Fruit fly (Drosophila melanogaster): ENCODE measurements around the gene RpL35.

Gene RpL35

DNA sequence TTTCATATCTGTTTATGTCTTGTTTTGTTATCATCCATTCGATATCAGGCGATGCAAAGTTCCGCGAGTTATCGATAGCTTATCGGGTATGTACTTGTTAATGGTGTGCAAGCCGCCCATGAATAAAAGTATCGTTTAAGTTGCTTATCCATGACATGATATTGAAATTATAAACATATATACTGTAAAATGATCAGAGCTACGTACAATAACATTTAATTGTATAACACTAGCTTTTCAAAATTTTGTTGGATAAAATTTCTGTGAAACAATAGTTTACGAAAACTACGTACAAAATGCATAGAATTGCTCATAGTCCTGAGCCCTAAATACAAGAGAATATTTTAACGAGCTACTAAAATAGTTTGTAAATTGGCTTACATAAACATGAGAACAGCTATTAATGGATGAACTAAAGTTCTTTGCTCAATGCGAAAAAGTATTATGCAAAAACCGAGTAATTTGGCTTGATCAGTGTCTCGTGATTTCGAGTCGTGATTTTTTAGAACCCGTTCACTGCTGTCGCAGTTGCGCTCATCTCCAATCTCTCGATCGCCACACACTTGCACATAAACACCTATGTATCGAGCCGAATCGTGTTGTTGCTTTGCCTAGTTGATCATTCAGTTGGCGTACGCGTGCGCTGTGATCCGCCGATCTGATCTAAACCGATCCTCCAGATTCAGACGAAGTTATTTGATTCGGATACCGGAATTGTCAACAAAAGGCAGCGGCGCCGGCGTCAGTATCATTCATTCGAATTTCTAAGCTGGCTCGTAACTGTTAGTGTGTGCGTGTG is 17.4 kb downstream of the RpL35 start, which contains the start of the genes PGAP1 and cv (continued):
- TF ChIP-seq fd59A (GFP tag; optimal IDR thresholded peaks at IDR 0.05) (no peak), dac (GFP tag; optimal IDR thresholded peaks at IDR 0.05) (no peak), Sox14 (GFP tag; optimal IDR thresholded peaks at IDR 0.05) (peak; percentile 55), Eip75B (GFP tag; optimal IDR thresholded peaks at IDR 0.05) (no peak), CG10631 (GFP tag; optimal IDR thresholded peaks at IDR 0.05) (peak; percentile 18), net (GFP tag; optimal IDR thresholded peaks at IDR 0.05) (no peak), CG11902 (GFP tag; optimal IDR thresholded peaks at IDR 0.05) (no peak), Hr4 (GFP tag; optimal IDR thresholded peaks at IDR 0.05) (peak; percentile 31), CG11294 (GFP tag; IDR thresholded peaks at IDR 0.05) (no peak)

DNA sequence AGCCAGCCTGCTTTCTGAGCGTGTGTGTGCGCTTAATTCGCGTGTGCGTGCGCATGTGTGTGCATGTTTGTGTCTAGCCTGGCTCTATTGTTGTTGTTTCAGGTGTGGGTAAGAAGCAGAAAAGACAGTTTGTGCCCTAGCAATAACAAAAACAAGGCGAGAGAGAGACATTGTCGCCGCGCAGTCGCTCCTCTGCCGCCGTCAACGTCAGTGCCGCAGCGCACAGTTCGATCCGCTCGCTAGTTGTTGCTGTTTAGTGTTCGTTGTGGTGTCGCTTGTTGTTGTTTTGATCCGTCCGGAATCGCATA is 18.0 kb downstream of the RpL35 start:
- no peak for TF ChIP-seq CG11902 (GFP tag; optimal IDR thresholded peaks at IDR 0.05)
- peak; percentile 42 for TF ChIP-seq fkh (GFP tag; optimal IDR thresholded peaks at IDR 0.05)
- TF ChIP-seq dsx (GFP tag; optimal IDR thresholded peaks at IDR 0.05; ENCODE audit: poor library complexity, severe bottlenecking) = peak; percentile 72
- TF ChIP-seq Smox (GFP tag; optimal IDR thresholded peaks at IDR 0.05) = no peak
- no peak for TF ChIP-seq spab (GFP tag; optimal IDR thresholded peaks at IDR 0.05)

DNA sequence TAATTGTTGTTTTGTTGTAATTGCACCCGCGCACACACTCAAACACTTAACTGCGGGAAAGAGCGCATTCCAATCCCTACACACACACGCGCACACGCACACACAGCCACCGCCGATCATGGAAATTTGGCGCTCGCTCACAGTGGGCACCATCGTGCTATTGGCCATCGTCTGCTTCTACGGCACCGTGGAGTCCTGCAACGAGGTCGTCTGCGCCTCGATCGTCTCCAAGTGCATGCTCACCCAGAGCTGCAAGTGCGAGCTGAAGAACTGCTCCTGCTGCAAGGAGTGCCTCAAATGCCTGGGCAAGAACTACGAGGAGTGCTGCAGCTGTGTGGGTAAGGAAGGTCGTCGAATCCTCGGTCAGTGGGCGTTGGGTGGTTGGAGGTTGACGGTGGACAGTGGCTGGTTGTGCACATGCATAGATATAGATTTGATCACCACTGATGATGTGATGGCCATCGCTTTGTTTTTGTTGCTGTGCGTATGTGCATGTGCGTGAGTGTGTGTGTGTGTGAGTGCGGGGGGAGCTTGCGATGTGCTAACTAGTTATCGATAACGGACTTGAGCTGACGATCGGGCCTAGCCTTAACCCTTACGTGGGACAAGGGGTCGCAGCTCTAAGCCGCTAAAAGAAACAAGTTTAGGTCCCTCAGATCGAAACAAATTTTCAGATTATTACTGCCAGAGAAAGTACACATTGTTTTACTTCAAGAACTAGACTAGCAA is 18.6 kb downstream of the RpL35 start:
- TF ChIP-seq Hr38 (GFP tag; optimal IDR thresholded peaks at IDR 0.05) (no peak), CG11294 (GFP tag; IDR thresholded peaks at IDR 0.05) (no peak), CG6163 (GFP tag; IDR thresholded peaks at IDR 0.05) (no peak), CG6808 (GFP tag; optimal IDR thresholded peaks at IDR 0.05) (peak; percentile 5), CG34406 (GFP tag; optimal IDR thresholded peaks at IDR 0.05) (no peak), achi (GFP tag; optimal IDR thresholded peaks at IDR 0.05) (no peak), spab (GFP tag; optimal IDR thresholded peaks at IDR 0.05) (no peak), pdm3 (GFP tag; optimal IDR thresholded peaks at IDR 0.05) (no peak), Lpt (GFP tag; optimal IDR thresholded peaks at IDR 0.05) (no peak), cyc (GFP tag; optimal IDR thresholded peaks at IDR 0.05) (no peak), CG8119 (GFP tag; IDR thresholded peaks at IDR 0.05) (no peak), acj6 (GFP tag; optimal IDR thresholded peaks at IDR 0.05) (no peak), CG16779 (tag; optimal IDR thresholded peaks at IDR 0.05) (peak; percentile 6), Ets96B (tag; optimal IDR thresholded peaks at IDR 0.05) (no peak), dsx (GFP tag; optimal IDR thresholded peaks at IDR 0.05; ENCODE audit: poor library complexity, severe bottlenecking) (no peak), salr (GFP tag; optimal IDR thresholded peaks at IDR 0.05) (no peak), dac (GFP tag; optimal IDR thresholded peaks at IDR 0.05) (no peak), Gug (GFP tag; IDR thresholded peaks at IDR 0.05) (no peak), Eip75B (GFP tag; optimal IDR thresholded peaks at IDR 0.05) (no peak), vri (GFP tag; optimal IDR thresholded peaks at IDR 0.05) (no peak), topi (GFP tag; optimal IDR thresholded peaks at IDR 0.05) (no peak), OdsH (GFP tag; optimal IDR thresholded peaks at IDR 0.05) (no peak), CG10669 (GFP tag; optimal IDR thresholded peaks at IDR 0.05) (no peak), esn (GFP tag; optimal IDR thresholded peaks at IDR 0.05) (no peak), fd59A (GFP tag; optimal IDR thresholded peaks at IDR 0.05) (no peak), CG3919 (GFP tag; optimal IDR thresholded peaks at IDR 0.05) (no peak), net (GFP tag; optimal IDR thresholded peaks at IDR 0.05) (no peak), CG6792 (GFP tag; optimal IDR thresholded peaks at IDR 0.05) (no peak), Eip78C (GFP tag) (peak; percentile 78), ss (GFP tag; optimal IDR thresholded peaks at IDR 0.05) (peak in 1 of 2 experiments; percentile 1), svp (GFP tag) (peak; percentile 51), CG31627 (GFP tag; optimal IDR thresholded peaks at IDR 0.05) (no peak), CG6854 (GFP tag; optimal IDR thresholded peaks at IDR 0.05) (no peak), CG15336 (GFP tag; IDR thresholded peaks at IDR 0.05) (0 out of 2 replicates have a peak, but pooled peaks have one; percentile 24), Ets21C (GFP tag; optimal IDR thresholded peaks at IDR 0.05) (no peak), CG11762 (GFP tag; optimal IDR thresholded peaks at IDR 0.05; ENCODE audit: insufficient read depth) (no peak), Sox14 (GFP tag; optimal IDR thresholded peaks at IDR 0.05) (no peak), CG32006 (GFP tag; optimal IDR thresholded peaks at IDR 0.05) (peak; percentile 37), eg (GFP tag; IDR thresholded peaks at IDR 0.05) (no peak), CG8319 (GFP tag; optimal IDR thresholded peaks at IDR 0.05) (no peak)

All from whole organism, prepupa.